Worm (Caenorhabditis elegans): ENCODE measurements around the gene M163.1.

Gene M163.1

DNA sequence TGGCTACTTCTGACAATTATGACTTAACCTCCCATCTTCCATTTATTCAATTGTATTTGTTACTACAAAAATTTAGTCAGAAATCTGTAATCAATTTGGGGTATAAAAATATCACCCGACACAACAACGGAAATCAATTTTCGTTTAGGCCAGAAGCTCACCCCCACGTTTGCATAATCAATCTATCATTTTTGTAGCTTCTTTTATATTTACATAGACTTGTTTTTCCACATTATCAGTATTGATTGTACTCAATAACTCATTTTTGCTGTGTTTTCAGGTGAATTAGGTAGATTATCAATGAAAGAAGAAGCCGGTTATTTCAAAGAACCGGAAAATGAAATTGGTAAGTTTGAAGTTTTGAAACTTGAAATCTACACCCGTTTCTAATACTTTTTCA lies 29.9 kb downstream of the M163.1 start, which contains the start of gene M163.5 (continued):
- TF ChIP-seq Y53F4B.3 (GFP tag; IDR thresholded peaks at IDR 0.05), result no peak
- TF ChIP-seq let-526 (GFP tag; IDR thresholded peaks at IDR 0.05), result no peak
- TF ChIP-seq lin-54 (GFP tag; optimal IDR thresholded peaks at IDR 0.05), result no peak
- TF ChIP-seq Y79H2A.3 (GFP tag; conservative IDR thresholded peaks at IDR 0.05), result no peak
- no peak for TF ChIP-seq hsf-1 (GFP tag; IDR thresholded peaks at IDR 0.05)

DNA sequence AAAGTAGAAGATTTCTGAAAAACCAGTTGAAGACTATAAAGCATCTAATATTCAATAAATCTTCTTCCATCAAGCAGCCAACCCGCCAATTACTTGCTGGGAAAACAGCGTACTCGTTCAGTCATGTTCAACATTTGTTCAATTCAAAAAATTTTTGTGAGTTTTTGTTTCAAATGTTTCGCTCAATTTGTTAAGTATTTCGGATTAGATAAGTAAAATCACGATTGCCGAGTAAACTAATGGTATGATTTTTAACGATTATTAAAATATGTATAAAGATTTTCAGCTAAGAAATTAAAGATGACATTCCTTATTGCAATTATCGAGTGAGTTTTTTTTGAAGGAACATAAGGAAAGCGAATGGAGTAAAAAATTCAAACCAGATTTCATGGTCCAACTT lies 32.9 kb downstream of the M163.1 start, which contains the start of gene M163.10:
Gene M163.10, plus strand, starts transcription at position 301 of the 400 bp plus-strand sequence.
- TF ChIP-seq rcor-1 (GFP tag; IDR thresholded peaks at IDR 0.05) (no peak), C17E4.6 (GFP tag; IDR thresholded peaks at IDR 0.05) (no peak), dox-1 (GFP tag; IDR thresholded peaks at IDR 0.05) (no peak), ztf-25 (GFP tag; IDR thresholded peaks at IDR 0.05) (no peak), tbx-9 (tag; optimal IDR thresholded peaks at IDR 0.05; ENCODE audit: borderline replicate concordance) (no peak), sptf-2 (GFP tag; optimal IDR thresholded peaks at IDR 0.05) (no peak), ets-4 (GFP tag; optimal IDR thresholded peaks at IDR 0.05) (no peak), T07F8.4 (tag; optimal IDR thresholded peaks at IDR 0.05) (no peak)

- no peak for TF ChIP-seq hlh-26 (GFP tag; conservative IDR thresholded peaks at IDR 0.05)
- no peak for TF ChIP-seq dpff-1 (tag; optimal IDR thresholded peaks at IDR 0.05)
- no peak for TF ChIP-seq hrde-1 (tag; optimal IDR thresholded peaks at IDR 0.05; ENCODE audit: borderline replicate concordance)
- TF ChIP-seq ceh-27 (GFP tag; optimal IDR thresholded peaks at IDR 0.05), result no peak
- no peak for TF ChIP-seq tbx-9 (tag; optimal IDR thresholded peaks at IDR 0.05; ENCODE audit: borderline replicate concordance)
- TF ChIP-seq lir-1 (GFP tag; conservative IDR thresholded peaks at IDR 0.05), result no peak
- TF ChIP-seq attf-6 (GFP tag; IDR thresholded peaks at IDR 0.05), result no peak
- no peak for TF ChIP-seq B0035.1 (tag; optimal IDR thresholded peaks at IDR 0.05)
- TF ChIP-seq attf-3 (GFP tag; conservative IDR thresholded peaks at IDR 0.05), result no peak
- no peak for TF ChIP-seq die-1 (tag; optimal IDR thresholded peaks at IDR 0.05)
These were observed 34.3 kb downstream of the M163.1 start, which contains the start of gene M163.9 for ce11 chrX:14469284-14469683. TSS of gene M163.9 (plus strand) at chrX:14469584.

DNA sequence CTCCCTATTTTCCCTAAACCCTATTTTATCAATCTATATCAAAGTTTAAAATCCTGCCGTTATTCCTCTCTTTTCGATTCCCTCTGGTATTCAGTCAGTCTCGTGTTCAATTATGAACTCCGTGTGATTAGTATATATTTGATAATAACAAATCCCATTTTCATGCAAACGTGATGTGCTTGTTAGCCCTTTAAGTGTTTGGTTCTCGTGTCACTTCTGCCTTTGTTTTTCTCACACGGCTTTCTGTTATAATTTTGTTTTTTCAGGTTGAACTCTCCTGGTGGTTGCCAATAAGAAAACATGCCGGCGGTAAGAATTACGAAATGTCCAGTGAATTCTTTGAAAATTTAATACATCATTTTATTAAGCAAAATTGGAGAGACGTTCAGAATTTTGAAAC lies 37.1 kb downstream of the M163.1 start, which contains the start of gene M163.21:
Gene M163.21, plus strand, starts transcription at position 301 of the 400 bp plus-strand sequence.
- TF ChIP-seq Y95B8A.8 (GFP tag; IDR thresholded peaks at IDR 0.05), result no peak

DNA sequence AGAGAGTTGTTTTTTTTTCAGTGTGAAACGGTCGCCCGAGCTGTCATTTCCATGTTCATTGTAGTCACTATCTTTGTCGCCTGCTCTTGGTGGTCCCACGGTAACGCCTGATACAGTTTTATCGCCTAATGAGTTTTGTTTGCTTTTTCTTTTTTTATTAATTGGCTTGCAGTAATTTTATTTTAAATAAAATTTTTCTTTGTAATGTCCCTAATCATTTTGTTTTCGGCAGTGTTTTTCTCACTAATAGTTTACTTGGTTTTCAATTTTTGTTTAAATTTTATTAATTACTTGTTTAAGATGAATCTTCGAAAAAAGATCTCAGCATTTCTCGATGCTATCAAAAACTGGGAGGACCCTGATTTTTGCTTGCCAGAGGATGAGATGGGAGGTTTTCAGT lies 38.0 kb downstream of the M163.1 start, which contains the start of gene M163.22:
Gene M163.22, plus strand, starts transcription at position 301 of the 400 bp plus-strand sequence.
- TF ChIP-seq ztf-25 (GFP tag; IDR thresholded peaks at IDR 0.05) (no peak), lag-1 (GFP tag; IDR thresholded peaks at IDR 0.05) (no peak), dpl-1 (GFP tag; optimal IDR thresholded peaks at IDR 0.05) (no peak), pha-4 (tag; optimal IDR thresholded peaks at IDR 0.05) (no peak), attf-5 (GFP tag; optimal IDR thresholded peaks at IDR 0.05) (no peak)

ce11 chrX:14464513-14464912 lies 39.1 kb downstream of the M163.1 start, which contains the start of gene M163.7:
TSS of gene M163.7 (plus strand) at chrX:14464813.
- TF ChIP-seq tbp1 (GFP tag; optimal IDR thresholded peaks at IDR 0.05) (no peak), xnd-1 (tag; optimal IDR thresholded peaks at IDR 0.05) (no peak), atf-7 (tag; optimal IDR thresholded peaks at IDR 0.05) (no peak), K11D2.4 (GFP tag; IDR thresholded peaks at IDR 0.05) (no peak), F39B2.1 (GFP tag; IDR thresholded peaks at IDR 0.05) (no peak), nfya-1 (tag; optimal IDR thresholded peaks at IDR 0.05; ENCODE audit: borderline replicate concordance, insufficient read depth) (no peak), F52B5.7 (tag; optimal IDR thresholded peaks at IDR 0.05) (no peak), zfh-2 (GFP tag; conservative IDR thresholded peaks at IDR 0.05) (no peak), ceh-100 (GFP tag; IDR thresholded peaks at IDR 0.05) (no peak), lag-1 (GFP tag; IDR thresholded peaks at IDR 0.05) (no peak), nhr-120 (GFP tag; IDR thresholded peaks at IDR 0.05) (no peak), B0261.1 (tag; optimal IDR thresholded peaks at IDR 0.05) (no peak), ama-1 (optimal IDR thresholded peaks at IDR 0.05) (no peak), ama-1 (GFP tag; optimal IDR thresholded peaks at IDR 0.05) (no peak), sea-2 (GFP tag; IDR thresholded peaks at IDR 0.05) (no peak), F23B12.7 (tag; optimal IDR thresholded peaks at IDR 0.05; ENCODE audit: insufficient read depth) (no peak)

All from whole organism, young adult.